Fruit fly (Drosophila melanogaster) whole organism, embryonic: Measurements from ENCODE around the gene loaf.
A peak's percentile ranks its signal among the peaks of the same experiment; 100 is the strongest.

ENCODE experiments used
- Abd-B ChIP-seq: fragments of 200-800 bp; sonication (Bioruptor generic); optimal IDR thresholded peaks from 2 replicates; lab custom pipeline; 2018; ENCODE audit warnings: missing biosample characterization, mild to moderate bottlenecking, missing genetic modification characterization, moderate library complexity
- Antp ChIP-seq: fragments of 200-800 bp; sonication (Bioruptor generic); optimal IDR thresholded peaks from 3 replicates; lab custom pipeline; 2016; ENCODE audit warnings: missing biosample characterization, missing genetic modification characterization
- Atf6 ChIP-seq: fragments of 200-800 bp; sonication (Bioruptor generic); IDR thresholded peaks from 2 replicates; pipeline ENCODE4 v1.3.6; 2022; ENCODE audit warnings: missing biosample characterization, missing genetic modification characterization
- Bgb ChIP-seq: fragments of 200-800 bp; sonication (Bioruptor generic); IDR thresholded peaks from 2 replicates; pipeline ENCODE4 v1.3.6; 2022; ENCODE audit warnings: missing biosample characterization, missing genetic modification characterization; ENCODE audit not compliant: partially characterized antibody
- C15 ChIP-seq: fragments of 200-800 bp; sonication (Bioruptor generic); IDR thresholded peaks from 3 replicates; pipeline ENCODE4 v1.3.6; 2022; ENCODE audit warnings: missing biosample characterization, missing genetic modification characterization
- CG10321 ChIP-seq: fragments of 200-800 bp; sonication (Bioruptor generic); IDR thresholded peaks from 2 replicates; pipeline ENCODE4 v1.3.6; 2022; ENCODE audit warnings: missing biosample characterization, missing genetic modification characterization
- CG11504 ChIP-seq: fragments of 200-800 bp; sonication (Bioruptor generic); optimal IDR thresholded peaks from 3 replicates; lab custom pipeline; 2019; ENCODE audit warnings: missing biosample characterization, mild to moderate bottlenecking, missing genetic modification characterization, moderate library complexity
- CG12155 ChIP-seq: fragments of 200-800 bp; sonication (Bioruptor generic); optimal IDR thresholded peaks from 3 replicates; lab custom pipeline; 2016; ENCODE audit warnings: missing biosample characterization, missing genetic modification characterization
- CG13287 ChIP-seq: fragments of 200-800 bp; sonication (Bioruptor generic); IDR thresholded peaks from 2 replicates; pipeline ENCODE4 v1.3.6; 2022; ENCODE audit warnings: missing biosample characterization, missing genetic modification characterization; ENCODE audit not compliant: partially characterized antibody
- CG1832 ChIP-seq: fragments of 200-800 bp; sonication (Bioruptor generic); optimal IDR thresholded peaks from 2 replicates; lab custom pipeline; 2017; ENCODE audit warnings: missing biosample characterization, mild to moderate bottlenecking, missing genetic modification characterization, inconsistent platforms
- CG2116 ChIP-seq: fragments of 200-800 bp; sonication (Bioruptor generic); optimal IDR thresholded peaks from 3 replicates; lab custom pipeline; 2018; ENCODE audit warnings: missing biosample characterization, mild to moderate bottlenecking, missing genetic modification characterization
- CG2889 ChIP-seq: fragments of 200-800 bp; sonication (Bioruptor generic); IDR thresholded peaks from 3 replicates; pipeline ENCODE4 v1.3.6; 2022; ENCODE audit warnings: missing biosample characterization, missing genetic modification characterization
- CG34422 ChIP-seq: fragments of 200-800 bp; sonication (Bioruptor generic); IDR thresholded peaks from 3 replicates; pipeline ENCODE4 v1.3.6; 2022; ENCODE audit warnings: missing biosample characterization, missing genetic modification characterization
- CG6254 ChIP-seq: fragments of 200-800 bp; sonication (Bioruptor generic); optimal IDR thresholded peaks from 3 replicates; lab custom pipeline; 2017; ENCODE audit warnings: mild to moderate bottlenecking, missing biosample characterization, missing genetic modification reagents, missing genetic modification characterization
- CG6689 ChIP-seq: fragments of 200-800 bp; sonication (Bioruptor generic); IDR thresholded peaks from 2 replicates; pipeline ENCODE4 v1.3.6; 2022; ENCODE audit warnings: missing biosample characterization, missing genetic modification characterization
- CG6791 ChIP-seq: fragments of 200-800 bp; sonication (Bioruptor generic); IDR thresholded peaks from 3 replicates; pipeline ENCODE4 v1.3.6; 2022; ENCODE audit warnings: missing biosample characterization, missing genetic modification characterization; ENCODE audit not compliant: partially characterized antibody
- CG8290 ChIP-seq, 3 experiments: fragments of 200-800 bp; sonication (Bioruptor generic); optimal IDR thresholded peaks; 2 replicates each; lab custom pipeline; 2016 to 2019; ENCODE audit warnings: missing biosample characterization in 3 of 3, missing genetic modification characterization in 3 of 3, mild to moderate bottlenecking in 2 of 3, moderate library complexity in 1 of 3
- CG8388 ChIP-seq: fragments of 200-800 bp; sonication (Bioruptor generic); optimal IDR thresholded peaks from 2 replicates; lab custom pipeline; 2019; ENCODE audit warnings: missing biosample characterization, mild to moderate bottlenecking, missing genetic modification characterization, moderate library complexity
- D19B ChIP-seq: fragments of 200-800 bp; sonication (Bioruptor generic); optimal IDR thresholded peaks from 2 replicates; lab custom pipeline; 2017; ENCODE audit warnings: missing biosample characterization, mild to moderate bottlenecking, missing genetic modification characterization
- Dref ChIP-seq: fragments of 200-800 bp; sonication (Bioruptor generic); IDR thresholded peaks from 2 replicates; pipeline ENCODE4 v1.3.6; 2022; ENCODE audit warnings: missing biosample characterization, missing genetic modification characterization
- Jarid2 ChIP-seq: fragments of 200-800 bp; sonication (Bioruptor generic); optimal IDR thresholded peaks from 3 replicates; lab custom pipeline; 2017; ENCODE audit warnings: mild to moderate bottlenecking, missing biosample characterization, missing genetic modification reagents, missing genetic modification characterization
- MBD-R2 ChIP-seq: fragments of 200-800 bp; sonication (Bioruptor generic); IDR thresholded peaks from 2 replicates; pipeline ENCODE4 v1.3.6; 2022; ENCODE audit warnings: missing biosample characterization, missing genetic modification characterization
- Med ChIP-seq: fragments of 200-800 bp; sonication (Bioruptor generic); peaks from one replicate; lab custom pipeline; 2016; ENCODE audit warnings: missing biosample characterization, missing genetic modification characterization, mild to moderate bottlenecking, inconsistent platforms, moderate library complexity
- Mes4 ChIP-seq: fragments of 200-800 bp; sonication (Bioruptor generic); optimal IDR thresholded peaks from 2 replicates; lab custom pipeline; 2016; ENCODE audit warnings: missing biosample characterization, missing genetic modification characterization
- NK7.1 ChIP-seq: fragments of 200-800 bp; sonication (Bioruptor generic); optimal IDR thresholded peaks from 3 replicates; lab custom pipeline; 2016; ENCODE audit warnings: missing biosample characterization, missing genetic modification characterization
- Opbp ChIP-seq: fragments of 200-800 bp; sonication (Bioruptor generic); IDR thresholded peaks from 3 replicates; pipeline ENCODE4 v1.3.6; 2022; ENCODE audit warnings: missing biosample characterization, missing genetic modification characterization; ENCODE audit not compliant: partially characterized antibody
- Xrp1 ChIP-seq: fragments of 200-800 bp; sonication (Bioruptor generic); IDR thresholded peaks from 2 replicates; pipeline ENCODE4 v1.3.6; 2022; ENCODE audit warnings: missing biosample characterization, missing genetic modification characterization
- bbx ChIP-seq: fragments of 200-800 bp; sonication (Bioruptor generic); IDR thresholded peaks from 2 replicates; pipeline ENCODE4 v1.3.6; 2022; ENCODE audit warnings: missing biosample characterization, missing genetic modification characterization; ENCODE audit not compliant: partially characterized antibody
- chinmo ChIP-seq: fragments of 200-800 bp; sonication (Bioruptor generic); IDR thresholded peaks from 4 replicates; pipeline ENCODE4 v1.3.6; 2022; ENCODE audit warnings: missing biosample characterization, missing genetic modification characterization; ENCODE audit not compliant: partially characterized antibody
- fru ChIP-seq: fragments of >200 bp; optimal IDR thresholded peaks from 2 replicates; lab custom pipeline; 2017
- ftz-f1 ChIP-seq: fragments of 200-800 bp; sonication (Bioruptor generic); optimal IDR thresholded peaks from 2 replicates; lab custom pipeline; 2016; ENCODE audit warnings: missing biosample characterization, missing genetic modification characterization
- onecut ChIP-seq: fragments of 200-800 bp; sonication (Bioruptor generic); IDR thresholded peaks from 2 replicates; pipeline ENCODE4 v1.3.6; 2022; ENCODE audit warnings: missing biosample characterization, missing genetic modification characterization
- peb ChIP-seq: fragments of 200-800 bp; sonication (Bioruptor generic); IDR thresholded peaks from 2 replicates; pipeline ENCODE4 v1.3.6; 2022; ENCODE audit warnings: missing biosample characterization, missing genetic modification characterization
- pzg ChIP-seq: fragments of 200-800 bp; sonication (Bioruptor generic); optimal IDR thresholded peaks from 3 replicates; lab custom pipeline; 2018; ENCODE audit warnings: missing biosample characterization, mild to moderate bottlenecking, missing genetic modification characterization, moderate library complexity
- row ChIP-seq: fragments of 200-800 bp; sonication (Bioruptor generic); IDR thresholded peaks from 3 replicates; pipeline ENCODE4 v1.3.6; 2022; ENCODE audit warnings: missing biosample characterization, missing genetic modification characterization
- sens ChIP-seq: fragments of 200-800 bp; sonication (Bioruptor generic); peaks from one replicate; lab custom pipeline; 2016; ENCODE audit warnings: missing biosample characterization, missing genetic modification characterization
- seq ChIP-seq: fragments of 200-800 bp; sonication (Bioruptor generic); IDR thresholded peaks from 2 replicates; pipeline ENCODE4 v1.3.6; 2022; ENCODE audit warnings: missing biosample characterization, missing genetic modification characterization
- sna ChIP-seq: fragments of 200-800 bp; sonication (Bioruptor generic); IDR thresholded peaks from 2 replicates; pipeline ENCODE4 v1.3.6; 2022; ENCODE audit warnings: missing biosample characterization, missing genetic modification characterization; ENCODE audit not compliant: partially characterized antibody
- stwl ChIP-seq: fragments of 200-800 bp; sonication (Bioruptor generic); optimal IDR thresholded peaks from 3 replicates; lab custom pipeline; 2018; ENCODE audit warnings: missing biosample characterization, mild to moderate bottlenecking, missing genetic modification characterization, moderate library complexity
- trem ChIP-seq: fragments of 200-800 bp; optimal IDR thresholded peaks from 3 replicates; lab custom pipeline; 2019; ENCODE audit warnings: missing biosample characterization, mild to moderate bottlenecking, missing genetic modification characterization, moderate library complexity

The loaf gene

DNA sequence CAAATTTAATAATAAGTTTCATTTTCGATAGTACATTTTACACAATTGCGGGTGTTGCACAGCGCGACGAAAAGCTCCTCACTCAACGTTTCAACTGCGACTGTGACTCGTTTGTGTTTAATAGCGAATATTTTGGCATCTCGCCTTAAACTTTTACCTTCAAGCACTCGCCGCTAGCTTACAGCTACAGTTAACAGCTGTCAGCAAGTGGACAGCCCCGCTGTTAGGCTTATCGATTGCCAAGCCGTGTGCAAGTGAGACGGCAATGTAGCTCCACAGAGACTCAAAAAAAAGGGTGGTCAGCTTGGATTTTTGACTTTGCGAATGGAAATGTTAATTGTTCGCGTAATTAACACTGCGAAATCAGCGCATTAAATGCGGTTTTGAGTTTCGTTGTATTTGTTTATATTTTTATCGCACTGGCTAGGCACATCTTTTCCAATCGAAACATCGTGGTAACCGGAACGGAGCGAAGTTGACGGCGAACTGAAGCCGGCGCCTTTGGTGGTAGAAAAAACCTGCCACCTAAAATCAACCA lies at the start of gene loaf:
Gene loaf, minus strand, starts transcription at position 488 of the 538 bp plus-strand sequence.
- TF ChIP-seq Med (GFP tag; lab: Kevin White, UChicago) = peak; percentile 68
- TF ChIP-seq chinmo (GFP tag; lab: Robert Waterston, UW) = 0 out of 4 replicates have a peak, but pooled peaks have one; percentile 54
- peak; percentile 83 for TF ChIP-seq CG10321 (GFP tag; lab: Robert Waterston, UW)
- no peak for TF ChIP-seq CG8290 (GFP tag; optimal IDR thresholded peaks at IDR 0.05; lab: Kevin White, UChicago)
- TF ChIP-seq CG8290 (tag; optimal IDR thresholded peaks at IDR 0.05; lab: Kevin White, UChicago) = peak in 1 of 2 experiments; percentile 18
- no peak for TF ChIP-seq Abd-B (GFP tag; lab: Kevin White, UChicago)
- no peak for TF ChIP-seq Xrp1
- peak; percentile 3 for TF ChIP-seq fru
- no peak for TF ChIP-seq Atf6 (GFP tag; lab: Robert Waterston, UW)
- no peak; the same call in 2 of the 3 replicates for TF ChIP-seq CG34422 (GFP tag; lab: Robert Waterston, UW)
- peak; percentile 95 for TF ChIP-seq onecut (GFP tag; lab: Robert Waterston, UW)
- TF ChIP-seq row (GFP tag; lab: Robert Waterston, UW) = 0 out of 3 replicates have a peak, but pooled peaks have one; percentile 9
- TF ChIP-seq CG2889 (GFP tag; lab: Robert Waterston, UW) = no peak
- 0 out of 2 replicates have a peak, but pooled peaks have one; percentile 8 for TF ChIP-seq CG6689 (GFP tag; lab: Robert Waterston, UW)
- no peak for TF ChIP-seq CG2116 (GFP tag; lab: Kevin White, UChicago)
- TF ChIP-seq MBD-R2 (GFP tag; lab: Robert Waterston, UW) = 0 out of 2 replicates have a peak, but pooled peaks have one; percentile 20
- TF ChIP-seq Jarid2 (GFP tag; lab: Kevin White, UChicago) = peak; percentile 14
- peak; percentile 26 for TF ChIP-seq pzg
- TF ChIP-seq stwl (tag; lab: Kevin White, UChicago) = peak; percentile 76
- TF ChIP-seq CG11504 (tag; lab: Kevin White, UChicago) = no peak
- no peak for TF ChIP-seq Antp (GFP tag; lab: Kevin White, UChicago)
- peak; percentile 44; the same call in 1 of the 2 replicates for TF ChIP-seq Dref (GFP tag; lab: Robert Waterston, UW)
- 0 out of 3 replicates have a peak, but pooled peaks have one; percentile 37 for TF ChIP-seq CG6791 (GFP tag; lab: Robert Waterston, UW)
- TF ChIP-seq CG1832 (GFP tag; lab: Kevin White, UChicago) = peak; percentile 52
- TF ChIP-seq Opbp (GFP tag; lab: Robert Waterston, UW) = 0 out of 3 replicates have a peak, but pooled peaks have one; percentile 28
- TF ChIP-seq CG8388 (GFP tag; lab: Kevin White, UChicago) = no peak
- no peak for TF ChIP-seq Mes4 (GFP tag; lab: Kevin White, UChicago)
- peak; percentile 49; the same call in 1 of the 2 replicates for TF ChIP-seq CG13287 (GFP tag; lab: Robert Waterston, UW)
- peak; percentile 97 for TF ChIP-seq CG12155 (GFP tag; lab: Kevin White, UChicago)
- no peak for TF ChIP-seq peb (GFP tag; lab: Robert Waterston, UW)
- peak; percentile 83 for TF ChIP-seq seq (GFP tag; lab: Robert Waterston, UW)
- TF ChIP-seq C15 (GFP tag; lab: Robert Waterston, UW) = 0 out of 3 replicates have a peak, but pooled peaks have one; percentile 8
- TF ChIP-seq sna (GFP tag; lab: Robert Waterston, UW) = peak; percentile 29; the same call in 1 of the 2 replicates
- no peak for TF ChIP-seq NK7.1
- 0 out of 2 replicates have a peak, but pooled peaks have one; percentile 13 for TF ChIP-seq bbx
- TF ChIP-seq trem = peak; percentile 96
- TF ChIP-seq sens (GFP tag; lab: Kevin White, UChicago) = peak; percentile 62
- peak; percentile 0 for TF ChIP-seq ftz-f1 (GFP tag; lab: Kevin White, UChicago)
- TF ChIP-seq D19B (GFP tag; lab: Kevin White, UChicago) = no peak
- TF ChIP-seq Bgb (GFP tag; lab: Robert Waterston, UW) = peak; percentile 31; the same call in 1 of the 2 replicates
- no peak for TF ChIP-seq CG6254 (GFP tag; lab: Kevin White, UChicago)
